Worm (Caenorhabditis elegans): ENCODE measurements around the gene F59D6.1.

DNA sequence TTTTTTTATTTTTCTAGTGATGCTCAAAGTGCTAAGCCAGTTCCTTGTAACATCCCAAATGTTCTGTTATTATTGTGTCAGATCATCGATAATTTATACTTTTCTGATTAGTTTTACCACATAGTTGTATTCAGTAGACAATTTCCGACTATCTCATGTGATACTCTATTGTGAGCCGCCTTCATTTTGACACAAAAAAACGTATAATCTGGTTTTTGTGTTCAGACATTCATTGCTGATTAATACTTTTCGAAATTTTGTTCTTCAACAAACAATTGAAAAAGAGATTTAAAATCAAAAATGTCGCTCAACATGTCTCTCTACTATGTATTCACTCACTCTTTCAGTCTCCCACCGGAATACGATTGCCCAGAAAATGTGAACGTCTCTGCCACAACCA is 36.5 kb downstream of the F59D6.1 start, which contains the start of gene srt-7:
- TF ChIP-seq lin-39 (tag; optimal IDR thresholded peaks at IDR 0.05) (no peak), nhr-11 (tag; optimal IDR thresholded peaks at IDR 0.05) (no peak)

Measured in whole organism, L4 larva.